Worm (Caenorhabditis elegans): Measurements from ENCODE around the gene F41C6.7.

DNA sequence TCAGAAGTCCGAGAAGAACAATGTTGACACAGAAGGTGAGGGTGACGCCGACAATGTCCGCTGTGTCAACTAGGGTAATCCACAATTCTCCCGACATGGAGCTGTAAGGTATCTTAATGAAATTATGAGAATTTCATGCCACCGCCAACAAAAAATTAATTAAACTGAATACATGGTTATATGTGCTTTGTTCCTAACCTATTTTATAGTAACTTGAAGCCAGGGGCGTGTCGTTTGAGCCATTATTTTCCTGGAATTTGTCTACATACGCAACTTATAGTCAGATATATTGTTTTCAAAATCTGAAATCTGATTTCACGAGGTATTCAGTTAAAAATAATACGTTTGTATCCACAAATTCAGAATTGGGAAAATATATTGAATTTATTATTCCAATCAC lies 19.2 kb downstream of the F41C6.7 start, which contains the start of gene odr-10:
- TF ChIP-seq nhr-28 (tag; optimal IDR thresholded peaks at IDR 0.05) (no peak), unc-39 (tag; optimal IDR thresholded peaks at IDR 0.05) (no peak), ztf-11 (tag; optimal IDR thresholded peaks at IDR 0.05) (no peak), nhr-237 (tag; optimal IDR thresholded peaks at IDR 0.05) (no peak), unc-62 (GFP tag; optimal IDR thresholded peaks at IDR 0.05) (no peak)

Data from whole organism, mixed stage, embryonic.